Worm (Caenorhabditis elegans) whole organism, young adult: ENCODE measurements around the gene ncx-8.

Experiments
- ZK185.1 ChIP-seq: sonication (generic microtip); optimal IDR thresholded peaks from 2 replicates; lab custom pipeline; 2016; ENCODE audit warnings: mild to moderate bottlenecking, missing genetic modification characterization, missing compliant biosample characterization; ENCODE audit not compliant: poor library complexity, severe bottlenecking
- ama-1 ChIP-seq, 3 experiments: fragments of 150-350 bp in 1 of 3; sonication (generic microtip) in 2 of 3; optimal IDR thresholded peaks; 2 replicates each; lab custom pipeline; 2014 to 2018; ENCODE audit warnings: missing biosample characterization in 2 of 3, missing genetic modification characterization in 2 of 3, missing genetic modification reagents in 2 of 3
- madf-8 ChIP-seq: fragments of 200-800 bp; sonication (Bioruptor generic); conservative IDR thresholded peaks from 2 replicates; pipeline ENCODE4 v1.3.6; 2022; ENCODE audit warnings: missing genetic modification reagents, missing genetic modification characterization, missing compliant biosample characterization
- pha-4 ChIP-seq: fragments of 150-350 bp; sonication (generic microtip); optimal IDR thresholded peaks from 2 replicates; lab custom pipeline; 2014; ENCODE audit warnings: missing biosample characterization, missing genetic modification reagents, missing genetic modification characterization
- rec-8 ChIP-seq, 2 experiments: sonication (generic microtip); optimal IDR thresholded peaks; 2 replicates each; lab custom pipeline; 2016; ENCODE audit warnings: mild to moderate bottlenecking in 2 of 2, missing genetic modification characterization in 2 of 2, missing genetic modification reagents in 2 of 2, missing genotype in 2 of 2, missing biosample characterization in 1 of 2, missing compliant biosample characterization in 1 of 2, moderate library complexity in 1 of 2
- sea-2 ChIP-seq: fragments of 200-800 bp; sonication (Bioruptor generic); IDR thresholded peaks from 2 replicates; pipeline ENCODE4 v1.3.6; 2022; ENCODE audit warnings: missing genetic modification characterization, missing compliant biosample characterization
- snpc-4 ChIP-seq, 5 experiments: fragments of 150-350 bp in 1 of 5; sonication (generic microtip) in 4 of 5; optimal IDR thresholded peaks; 2 replicates each; lab custom pipeline; 2014 to 2018; ENCODE audit warnings: missing genetic modification characterization in 5 of 5, missing biosample characterization in 3 of 5, antibody characterized with exemption in 2 of 5, mild to moderate bottlenecking in 2 of 5, missing compliant biosample characterization in 2 of 5, missing genotype in 2 of 5, moderate library complexity in 2 of 5, missing genetic modification reagents in 1 of 5

- TF ChIP-seq snpc-4 (GFP tag; optimal IDR thresholded peaks at IDR 0.05; lab: Kevin White, UChicago) (no peak), snpc-4 (tag; optimal IDR thresholded peaks at IDR 0.05; lab: Kevin White, UChicago) (no peak), ama-1 (optimal IDR thresholded peaks at IDR 0.05; lab: Kevin White, UChicago) (no peak), ama-1 (GFP tag; optimal IDR thresholded peaks at IDR 0.05; lab: Kevin White, UChicago) (no peak), ZK185.1 (tag; lab: Kevin White, UChicago) (no peak), madf-8 (GFP tag; lab: Robert Waterston, UW) (no peak), rec-8 (tag; optimal IDR thresholded peaks at IDR 0.05; lab: Kevin White, UChicago) (no peak), pha-4 (tag; lab: Kevin White, UChicago) (no peak), sea-2 (GFP tag; lab: Robert Waterston, UW) (no peak)
These were observed 36.4 kb upstream of the ncx-8 start for ce11 chrV:5023355-5023754.
